Fruit fly (Drosophila melanogaster) whole organism, pupa: Measurements from ENCODE around the gene CG9119.

ENCODE experiments used
- CG10348 ChIP-seq: fragments of 200-800 bp; sonication (Bioruptor generic); IDR thresholded peaks from 2 replicates; pipeline ENCODE4 v1.3.6; 2022; ENCODE audit warnings: missing biosample characterization, missing genetic modification characterization
- CG12605 ChIP-seq: fragments of 200-800 bp; sonication (Bioruptor generic); IDR thresholded peaks from 2 replicates; pipeline ENCODE4 v1.3.6; 2022; ENCODE audit warnings: missing biosample characterization, missing genetic modification characterization
- CG13204 ChIP-seq: fragments of 200-800 bp; sonication (Bioruptor generic); optimal IDR thresholded peaks from 2 replicates; lab custom pipeline; 2018; ENCODE audit warnings: missing biosample characterization, mild to moderate bottlenecking, missing genetic modification characterization, moderate library complexity
- CG14655 ChIP-seq: fragments of 200-800 bp; sonication (Bioruptor generic); optimal IDR thresholded peaks from 3 replicates; lab custom pipeline; 2017; ENCODE audit warnings: mild to moderate bottlenecking, missing biosample characterization, missing genetic modification reagents, missing genetic modification characterization
- CG15710 ChIP-seq: fragments of 200-800 bp; sonication (Bioruptor generic); optimal IDR thresholded peaks from 2 replicates; lab custom pipeline; 2018; ENCODE audit warnings: missing biosample characterization, mild to moderate bottlenecking, missing genetic modification characterization, moderate library complexity
- CG17806 ChIP-seq: fragments of 200-800 bp; sonication (Bioruptor generic); optimal IDR thresholded peaks from 2 replicates; lab custom pipeline; 2018; ENCODE audit warnings: missing biosample characterization, mild to moderate bottlenecking, missing genetic modification characterization, moderate library complexity
- CG32121 ChIP-seq: fragments of 200-800 bp; sonication (Bioruptor generic); IDR thresholded peaks from 2 replicates; pipeline ENCODE4 v1.3.6; 2022; ENCODE audit warnings: missing biosample characterization, missing genetic modification characterization
- CG34367 ChIP-seq: fragments of 200-800 bp; sonication (Bioruptor generic); optimal IDR thresholded peaks from 2 replicates; lab custom pipeline; 2018; ENCODE audit warnings: missing biosample characterization, mild to moderate bottlenecking, missing genetic modification characterization
- CG4496 ChIP-seq: fragments of 200-800 bp; sonication (Bioruptor generic); IDR thresholded peaks from 3 replicates; pipeline ENCODE4 v1.3.6; 2022; ENCODE audit warnings: missing biosample characterization, missing genetic modification characterization
- CG8159 ChIP-seq: fragments of 200-800 bp; sonication (Bioruptor generic); optimal IDR thresholded peaks from 3 replicates; lab custom pipeline; 2018; ENCODE audit warnings: missing biosample characterization, mild to moderate bottlenecking, missing genetic modification characterization, moderate library complexity
- CG8301 ChIP-seq: fragments of 200-800 bp; sonication (Bioruptor generic); optimal IDR thresholded peaks from 2 replicates; lab custom pipeline; 2018; ENCODE audit warnings: missing biosample characterization, mild to moderate bottlenecking, missing genetic modification characterization
- CG9948 ChIP-seq: fragments of 200-800 bp; sonication (Bioruptor generic); optimal IDR thresholded peaks from 2 replicates; lab custom pipeline; 2018; ENCODE audit warnings: missing biosample characterization, mild to moderate bottlenecking, missing genetic modification characterization, moderate library complexity
- D1 ChIP-seq: fragments of 200-800 bp; sonication (Bioruptor generic); optimal IDR thresholded peaks from 2 replicates; lab custom pipeline; 2018; ENCODE audit warnings: missing biosample characterization, mild to moderate bottlenecking, missing genetic modification characterization, moderate library complexity
- EcR ChIP-seq: fragments of 200-800 bp; sonication (Bioruptor generic); optimal IDR thresholded peaks from 3 replicates; lab custom pipeline; 2019; ENCODE audit warnings: missing biosample characterization, missing genetic modification characterization, mild to moderate bottlenecking, moderate library complexity, missing genetic modification reagents
- Ets98B ChIP-seq: fragments of 200-800 bp; sonication (Bioruptor generic); IDR thresholded peaks from 2 replicates; pipeline ENCODE4 v1.3.6; 2022; ENCODE audit warnings: missing biosample characterization, missing genetic modification characterization
- Pif1A ChIP-seq: fragments of 200-800 bp; sonication (Bioruptor generic); optimal IDR thresholded peaks from 3 replicates; lab custom pipeline; 2016; ENCODE audit warnings: missing biosample characterization, missing genetic modification characterization
- Pif1B ChIP-seq: fragments of 200-800 bp; sonication (Bioruptor generic); optimal IDR thresholded peaks from 3 replicates; lab custom pipeline; 2016; ENCODE audit warnings: missing biosample characterization, missing genetic modification characterization
- Snoo ChIP-seq: fragments of 200-800 bp; sonication (Bioruptor generic); optimal IDR thresholded peaks from 3 replicates; lab custom pipeline; 2017; ENCODE audit warnings: missing biosample characterization, mild to moderate bottlenecking, missing genetic modification characterization, inconsistent platforms
- fd96Ca ChIP-seq: fragments of 200-800 bp; sonication (Bioruptor generic); IDR thresholded peaks from 3 replicates; pipeline ENCODE4 v1.3.6; 2022; ENCODE audit warnings: missing biosample characterization, missing genetic modification characterization
- gl ChIP-seq: fragments of 200-800 bp; sonication (Bioruptor generic); optimal IDR thresholded peaks from 2 replicates; lab custom pipeline; 2018; ENCODE audit warnings: missing biosample characterization, mild to moderate bottlenecking, missing genetic modification characterization
- rn ChIP-seq: fragments of 200-800 bp; sonication (Bioruptor generic); IDR thresholded peaks from 2 replicates; pipeline ENCODE4 v1.3.6; 2022; ENCODE audit warnings: missing biosample characterization, missing genetic modification characterization

CG9119 gene

DNA sequence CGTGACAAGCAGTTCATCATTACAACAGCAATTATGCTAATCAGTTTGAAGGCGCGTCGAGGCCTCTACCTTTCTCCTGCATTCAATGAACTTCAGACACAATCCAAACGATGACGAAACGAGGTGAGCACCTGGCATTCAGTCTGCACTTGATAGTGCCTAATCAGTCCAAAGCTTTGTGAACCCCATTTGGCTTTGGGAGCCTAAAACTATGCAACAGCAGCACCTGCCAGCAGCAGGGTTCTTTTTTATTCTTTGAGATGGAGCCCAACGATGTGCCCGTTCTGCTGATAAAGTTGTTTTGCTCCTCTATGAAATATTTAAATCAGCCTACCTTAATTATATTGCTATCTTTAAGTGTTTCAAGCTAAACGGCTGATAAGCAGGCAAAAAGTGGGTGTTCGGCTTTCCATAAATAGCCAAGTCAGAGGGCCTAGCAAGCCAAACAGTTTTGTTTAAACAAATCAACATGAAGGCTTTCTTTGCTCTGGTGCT is 22.8 kb upstream of the CG9119 start, which contains the start of gene LysS:
Gene LysS, plus strand, starts transcription at position 445 of the 495 bp plus-strand sequence.
- no peak for TF ChIP-seq CG34367 (tag; lab: Kevin White, UChicago)
- no peak for TF ChIP-seq gl (tag; lab: Kevin White, UChicago)
- TF ChIP-seq CG13204: no peak
- TF ChIP-seq CG8159 (tag; lab: Kevin White, UChicago): no peak
- no peak for TF ChIP-seq Snoo
- no peak for TF ChIP-seq CG10348 (GFP tag; lab: Robert Waterston, UW)

DNA sequence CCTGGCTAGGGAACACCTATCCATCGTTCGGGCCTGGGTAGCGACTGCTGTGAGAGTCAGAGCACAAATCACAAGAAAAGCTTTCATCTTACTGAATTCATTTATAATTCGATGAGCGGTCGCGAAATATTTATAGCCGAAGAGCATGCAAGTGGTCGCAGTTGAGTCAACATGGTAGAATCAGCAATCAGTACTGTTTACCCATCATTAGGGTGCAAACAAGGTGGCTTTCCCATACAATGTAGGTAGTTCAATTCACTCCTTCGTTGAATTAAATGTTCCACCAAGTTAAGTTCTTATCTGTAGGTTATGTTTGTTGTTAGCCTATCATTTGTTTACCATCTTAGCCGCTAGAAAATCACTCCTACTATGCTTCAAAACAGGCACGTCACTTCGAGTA is 14.0 kb upstream of the CG9119 start, which contains the start of gene LysP:
Gene LysP, minus strand, starts transcription at position 101 of the 400 bp plus-strand sequence.
- 0 out of 3 replicates have a peak, but pooled peaks have one; percentile 19 for TF ChIP-seq CG4496
- no peak for TF ChIP-seq CG8159 (tag; lab: Kevin White, UChicago)
- TF ChIP-seq Pif1B: no peak

DNA sequence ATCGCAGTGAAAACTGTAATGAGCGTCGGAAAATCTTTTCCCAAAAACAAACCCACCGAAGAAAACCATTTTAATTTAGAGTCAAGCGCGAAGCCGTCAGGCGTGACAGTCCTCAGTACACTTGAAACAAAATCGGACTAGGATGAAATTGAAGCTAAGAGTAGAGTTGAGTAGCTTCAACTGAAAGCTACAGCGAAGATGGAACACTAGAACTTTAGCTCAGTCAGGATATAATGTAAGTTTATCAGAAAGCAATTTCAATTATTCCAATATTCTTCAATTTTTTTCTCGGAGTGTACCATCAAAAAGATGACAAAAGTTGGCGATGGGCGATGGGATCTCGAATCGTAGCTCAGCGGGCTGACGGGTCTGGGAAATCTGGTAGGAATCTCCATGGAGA is 11.9 kb upstream of the CG9119 start:
- TF ChIP-seq gl (tag; lab: Kevin White, UChicago) (no peak), CG15710 (no peak), CG17806 (tag; lab: Kevin White, UChicago) (no peak), rn (GFP tag; lab: Robert Waterston, UW) (0 out of 2 replicates have a peak, but pooled peaks have one; percentile 26), Snoo (no peak), fd96Ca (GFP tag; lab: Robert Waterston, UW) (peak; percentile 50; the same call in 2 of the 3 replicates), CG32121 (no peak), Ets98B (GFP tag; lab: Robert Waterston, UW) (peak; percentile 41), CG9948 (tag; lab: Kevin White, UChicago) (no peak), CG14655 (GFP tag; lab: Kevin White, UChicago) (peak; percentile 36), D1 (tag; lab: Kevin White, UChicago) (no peak), CG8159 (tag; lab: Kevin White, UChicago) (no peak), CG10348 (GFP tag; lab: Robert Waterston, UW) (no peak), CG34367 (tag; lab: Kevin White, UChicago) (no peak), CG4496 (peak; percentile 51; the same call in 1 of the 3 replicates), Pif1A (no peak), CG8301 (tag; lab: Kevin White, UChicago) (peak; percentile 45), CG13204 (no peak)

- TF ChIP-seq CG10348 (GFP tag; lab: Robert Waterston, UW) (no peak), Pif1A (no peak), Ets98B (GFP tag; lab: Robert Waterston, UW) (no peak), CG8159 (tag; lab: Kevin White, UChicago) (no peak), Snoo (no peak), CG13204 (no peak), CG4496 (no peak), CG17806 (tag; lab: Kevin White, UChicago) (no peak), fd96Ca (GFP tag; lab: Robert Waterston, UW) (no peak), CG32121 (no peak), CG12605 (GFP tag; lab: Robert Waterston, UW) (no peak), CG14655 (GFP tag; lab: Kevin White, UChicago) (no peak), EcR (GFP tag; lab: Kevin White, UChicago) (no peak), CG8301 (tag; lab: Kevin White, UChicago) (no peak), Pif1B (no peak), CG34367 (tag; lab: Kevin White, UChicago) (no peak)
- TF ChIP-seq, all 21 proteins: peak for 0
Measured at dm6 chr3L:1212571-1212970, 8.0 kb upstream of the CG9119 start, which contains the start of gene LysE. Gene LysE, plus strand, starts transcription at chr3L:1212827.

dm6 chr3L:1212113-1212512 is 7.5 kb upstream of the CG9119 start:
- TF ChIP-seq CG34367 (tag; lab: Kevin White, UChicago) (no peak), CG17806 (tag; lab: Kevin White, UChicago) (no peak), CG14655 (GFP tag; lab: Kevin White, UChicago) (no peak), CG32121 (no peak), CG13204 (no peak), D1 (tag; lab: Kevin White, UChicago) (no peak), CG8159 (tag; lab: Kevin White, UChicago) (no peak), CG4496 (no peak), CG10348 (GFP tag; lab: Robert Waterston, UW) (no peak), Snoo (no peak), Pif1A (no peak), CG8301 (tag; lab: Kevin White, UChicago) (no peak), CG15710 (no peak), CG9948 (tag; lab: Kevin White, UChicago) (no peak), EcR (GFP tag; lab: Kevin White, UChicago) (no peak), Ets98B (GFP tag; lab: Robert Waterston, UW) (no peak), gl (tag; lab: Kevin White, UChicago) (no peak)

DNA sequence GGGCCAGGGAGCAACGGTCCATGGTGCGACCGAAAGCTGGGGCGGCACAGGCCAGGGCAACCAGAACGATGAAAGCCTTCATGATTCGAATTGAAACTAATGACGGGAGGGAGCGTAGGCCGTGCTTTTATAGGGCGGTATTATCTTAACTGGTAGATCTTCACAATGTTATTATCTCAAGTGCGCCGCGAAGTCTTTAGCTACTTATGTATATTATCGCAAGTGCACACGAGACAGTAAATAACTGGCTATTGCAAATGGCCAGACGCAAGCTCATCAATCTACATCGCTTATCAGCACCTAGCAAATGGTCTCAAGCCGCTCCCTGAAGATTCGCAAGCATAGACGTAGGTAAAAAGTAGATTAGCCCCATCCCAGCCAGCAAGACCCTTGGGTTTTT is 6.5 kb upstream of the CG9119 start, which contains the start of gene LysD:
Gene LysD, minus strand, starts transcription at position 101 of the 400 bp plus-strand sequence.
- TF ChIP-seq Snoo: no peak
- TF ChIP-seq CG10348 (GFP tag; lab: Robert Waterston, UW): no peak
- TF ChIP-seq Pif1A: no peak
- no peak for TF ChIP-seq D1 (tag; lab: Kevin White, UChicago)
- TF ChIP-seq CG12605 (GFP tag; lab: Robert Waterston, UW): no peak
- no peak for TF ChIP-seq EcR (GFP tag; lab: Kevin White, UChicago)
- no peak for TF ChIP-seq CG34367 (tag; lab: Kevin White, UChicago)
- no peak for TF ChIP-seq Pif1B
- no peak for TF ChIP-seq fd96Ca (GFP tag; lab: Robert Waterston, UW)
- TF ChIP-seq CG8159 (tag; lab: Kevin White, UChicago): no peak
- no peak for TF ChIP-seq CG32121
- TF ChIP-seq rn (GFP tag; lab: Robert Waterston, UW): no peak
- no peak for TF ChIP-seq CG8301 (tag; lab: Kevin White, UChicago)
- no peak for TF ChIP-seq CG17806 (tag; lab: Kevin White, UChicago)
- TF ChIP-seq CG15710: no peak
- no peak for TF ChIP-seq Ets98B (GFP tag; lab: Robert Waterston, UW)
- TF ChIP-seq CG9948 (tag; lab: Kevin White, UChicago): no peak
- no peak for TF ChIP-seq CG4496
- no peak for TF ChIP-seq CG14655 (GFP tag; lab: Kevin White, UChicago)
- no peak for TF ChIP-seq gl (tag; lab: Kevin White, UChicago)
